Worm (Caenorhabditis elegans) whole organism, midembryonic: ENCODE data around the gene C31H1.1.

Experiments
- T22C8.4 ChIP-seq: fragments of 200-800 bp; sonication (Bioruptor generic); IDR thresholded peaks from 2 replicates; pipeline ENCODE4 v1.3.6; 2022; ENCODE audit warnings: missing genetic modification characterization, missing compliant biosample characterization
- cog-1 ChIP-seq: sonication (generic microtip); optimal IDR thresholded peaks from 2 replicates; lab custom pipeline; 2016; ENCODE audit warnings: missing genetic modification characterization, missing compliant biosample characterization
- flt-1 ChIP-seq: fragments of 200-800 bp; sonication (Bioruptor generic); IDR thresholded peaks from 2 replicates; pipeline ENCODE4 v1.3.6; 2022; ENCODE audit warnings: missing genetic modification characterization, missing compliant biosample characterization
- klf-2 ChIP-seq: fragments of 200-800 bp; sonication (Bioruptor generic); conservative IDR thresholded peaks from 2 replicates; pipeline ENCODE4 v1.3.6; 2022; ENCODE audit warnings: missing genetic modification reagents, missing genetic modification characterization, missing compliant biosample characterization
- med-1 ChIP-seq: sonication (generic microtip); optimal IDR thresholded peaks from 2 replicates; lab custom pipeline; 2017; ENCODE audit warnings: missing genetic modification characterization, mild to moderate bottlenecking, missing compliant biosample characterization, antibody characterized with exemption, missing genetic modification reagents; ENCODE audit not compliant: insufficient read depth
- ref-1 ChIP-seq: fragments of 200-800 bp; sonication (Bioruptor generic); conservative IDR thresholded peaks from 2 replicates; pipeline ENCODE4 v1.3.6; 2022; ENCODE audit warnings: missing genetic modification reagents, missing genetic modification characterization, missing compliant biosample characterization
- tab-1 ChIP-seq: fragments of 200-800 bp; sonication (Bioruptor generic); IDR thresholded peaks from 2 replicates; pipeline ENCODE4 v1.3.6; 2022; ENCODE audit warnings: missing genetic modification characterization, missing compliant biosample characterization
- ztf-23 ChIP-seq: fragments of 200-800 bp; sonication (Bioruptor generic); IDR thresholded peaks from 2 replicates; pipeline ENCODE4 v1.3.6; 2022; ENCODE audit warnings: missing genetic modification reagents, missing genetic modification characterization, missing compliant biosample characterization
- ztf-29 ChIP-seq: fragments of 200-800 bp; sonication (Bioruptor generic); IDR thresholded peaks from 2 replicates; pipeline ENCODE4 v1.3.6; 2022; ENCODE audit warnings: missing genetic modification reagents, missing genetic modification characterization, missing compliant biosample characterization

C31H1.1 gene

DNA sequence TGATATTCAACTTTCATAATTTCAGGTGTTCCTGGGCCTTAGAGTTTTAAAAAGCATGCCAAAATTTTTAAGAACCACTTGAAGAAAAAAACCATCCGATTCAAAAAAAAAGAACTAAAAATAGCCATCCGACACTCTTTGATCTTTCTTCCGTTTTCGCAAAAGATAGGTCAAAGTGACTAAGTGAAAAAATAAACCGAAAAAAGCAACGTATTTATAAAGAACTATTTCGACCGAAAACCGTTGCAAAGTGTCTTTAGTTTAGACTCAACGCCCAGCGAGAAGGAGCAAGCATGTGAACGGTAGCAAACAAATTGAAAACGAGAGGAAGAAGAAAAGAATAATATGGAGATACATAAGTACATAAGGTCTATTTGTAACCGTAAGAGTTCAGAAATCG lies 13.6 kb upstream of the C31H1.1 start:
- TF ChIP-seq med-1 (GFP tag; lab: Kevin White, UChicago), result no peak
- no peak for TF ChIP-seq cog-1
- no peak for TF ChIP-seq tab-1
- TF ChIP-seq klf-2 (GFP tag; lab: Robert Waterston, UW), result no peak
- TF ChIP-seq T22C8.4, result no peak
- TF ChIP-seq ztf-23, result no peak
- TF ChIP-seq ztf-29 (GFP tag; lab: Robert Waterston, UW), result no peak
- no peak for TF ChIP-seq flt-1 (GFP tag; lab: Robert Waterston, UW)
- no peak for TF ChIP-seq ref-1 (GFP tag; lab: Robert Waterston, UW)

DNA sequence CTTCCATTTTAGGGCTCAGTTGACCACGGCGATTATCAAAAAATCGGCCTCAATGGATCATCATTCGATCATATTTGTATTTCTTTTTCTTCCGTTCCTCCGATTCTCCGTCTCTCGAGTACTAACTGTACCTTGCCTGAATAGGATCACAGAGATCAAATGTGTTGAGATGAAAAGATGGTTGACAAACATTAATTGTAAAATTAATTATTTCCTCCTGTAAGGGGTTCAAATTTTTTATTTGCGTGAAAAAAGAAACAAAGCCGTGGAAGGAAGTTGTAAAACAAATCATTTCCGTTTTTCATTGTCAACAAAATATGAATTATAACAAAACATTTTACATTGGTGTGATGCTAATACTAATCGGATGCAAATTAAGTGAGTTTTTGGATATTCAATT lies 6.3 kb upstream of the C31H1.1 start, which contains the start of gene C31H1.2:
TSS of gene C31H1.2 (plus strand) at position 301 of the 400 bp plus-strand sequence.
- TF ChIP-seq med-1 (GFP tag; lab: Kevin White, UChicago), result no peak
- no peak for TF ChIP-seq klf-2 (GFP tag; lab: Robert Waterston, UW)
- no peak for TF ChIP-seq cog-1
- TF ChIP-seq ztf-23, result no peak
- TF ChIP-seq ztf-29 (GFP tag; lab: Robert Waterston, UW), result no peak
- TF ChIP-seq T22C8.4, result no peak
- TF ChIP-seq tab-1, result no peak
- TF ChIP-seq ref-1 (GFP tag; lab: Robert Waterston, UW), result no peak

DNA sequence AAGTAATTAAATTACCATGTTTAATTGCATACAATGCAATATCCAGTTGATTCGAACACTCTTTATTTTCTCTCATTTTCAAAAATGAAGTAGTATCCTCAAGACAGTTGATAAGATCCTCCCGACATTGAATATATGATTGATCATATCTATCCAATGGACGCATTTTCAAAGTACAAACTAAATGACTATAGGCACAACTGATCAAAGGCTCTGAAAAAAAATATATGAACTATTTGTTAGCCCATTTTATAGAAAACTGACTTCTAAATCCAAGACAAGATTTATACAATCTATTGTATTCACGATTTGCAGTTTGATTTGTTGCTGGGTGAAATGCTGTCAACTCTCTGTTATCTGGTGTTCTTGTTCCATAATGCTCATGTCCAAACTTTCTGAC lies 1.8 kb upstream of the C31H1.1 start:
- TF ChIP-seq ref-1 (GFP tag; lab: Robert Waterston, UW) (no peak), ztf-23 (no peak), T22C8.4 (no peak), cog-1 (no peak), ztf-29 (GFP tag; lab: Robert Waterston, UW) (no peak), tab-1 (no peak), klf-2 (GFP tag; lab: Robert Waterston, UW) (no peak), flt-1 (GFP tag; lab: Robert Waterston, UW) (no peak), med-1 (GFP tag; lab: Kevin White, UChicago) (no peak)

DNA sequence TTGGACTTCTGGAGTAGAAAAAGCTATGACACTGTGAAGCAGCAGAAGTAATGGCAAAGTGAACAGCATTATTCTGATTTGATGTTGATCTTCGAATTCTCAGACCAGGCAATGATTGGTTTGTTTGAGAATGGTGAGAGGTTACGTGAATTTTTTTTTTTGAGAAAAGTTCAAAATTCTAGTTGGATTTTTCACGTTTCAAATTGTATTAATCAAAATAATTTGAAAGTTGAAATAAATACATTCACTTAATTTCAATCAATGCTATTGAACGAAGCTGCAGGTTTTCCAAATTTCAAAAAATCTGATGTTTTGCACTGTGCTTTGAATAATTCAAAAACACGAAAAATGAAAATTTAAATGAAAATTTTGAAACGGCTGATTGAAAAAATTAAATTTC lies 559 bp upstream of the C31H1.1 start, which contains the start of gene C31H1.5:
TSS of gene C31H1.5 (minus strand) at position 101 of the 400 bp plus-strand sequence.
- TF ChIP-seq flt-1 (GFP tag; lab: Robert Waterston, UW) (no peak), med-1 (GFP tag; lab: Kevin White, UChicago) (no peak), ref-1 (GFP tag; lab: Robert Waterston, UW) (no peak), cog-1 (no peak), tab-1 (no peak), ztf-29 (GFP tag; lab: Robert Waterston, UW) (no peak)

DNA sequence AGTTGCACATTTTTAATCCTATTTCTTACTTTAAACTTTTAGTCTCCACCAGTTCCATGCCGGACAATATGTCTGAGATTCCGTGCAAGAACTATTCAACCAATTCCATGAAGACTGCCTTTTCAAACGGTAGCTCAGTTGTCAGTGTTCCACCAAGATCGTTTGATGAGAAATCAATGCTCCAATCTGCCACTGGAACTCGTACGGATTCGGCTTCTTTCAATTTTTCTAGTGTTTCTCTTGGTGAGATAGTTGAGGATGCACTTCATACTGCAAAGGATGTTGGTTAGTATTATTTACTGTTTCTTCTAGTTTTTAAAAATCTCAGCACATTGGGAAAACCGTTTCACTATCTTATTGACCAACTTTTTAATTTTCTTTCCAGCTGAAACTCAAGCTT lies 2.3 kb downstream of the C31H1.1 start:
- TF ChIP-seq ztf-23, result no peak
- TF ChIP-seq T22C8.4, result no peak
- TF ChIP-seq ref-1 (GFP tag; lab: Robert Waterston, UW), result no peak
- no peak for TF ChIP-seq cog-1
- TF ChIP-seq med-1 (GFP tag; lab: Kevin White, UChicago), result no peak
- TF ChIP-seq tab-1, result no peak
- no peak for TF ChIP-seq flt-1 (GFP tag; lab: Robert Waterston, UW)
- no peak for TF ChIP-seq klf-2 (GFP tag; lab: Robert Waterston, UW)
- TF ChIP-seq ztf-29 (GFP tag; lab: Robert Waterston, UW), result no peak

DNA sequence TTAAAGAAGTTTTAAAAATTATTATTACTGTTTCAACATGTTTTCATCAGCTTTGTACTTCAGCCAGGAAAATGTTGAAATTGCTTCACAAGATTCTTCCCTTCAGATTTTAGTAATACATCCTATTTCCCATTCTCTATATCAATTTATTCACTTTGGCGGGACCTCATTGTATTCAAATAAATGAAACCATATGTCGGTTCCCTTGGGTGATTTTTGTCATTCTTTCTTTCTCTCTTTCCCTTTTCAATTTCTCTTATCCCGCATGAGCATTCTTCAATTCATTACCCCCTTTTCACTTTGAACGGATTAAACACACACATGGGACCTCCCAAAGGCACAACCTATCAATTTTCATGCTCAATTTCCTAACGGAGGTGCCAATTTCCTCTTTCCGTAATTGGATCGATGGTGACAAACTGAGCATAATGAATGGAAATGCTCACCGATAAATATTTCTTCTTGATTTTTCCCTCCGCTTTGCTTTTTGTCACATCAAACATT lies 6.3 kb downstream of the C31H1.1 start:
- no peak for TF ChIP-seq ztf-23
- TF ChIP-seq flt-1 (GFP tag; lab: Robert Waterston, UW), result no peak
- no peak for TF ChIP-seq cog-1
- TF ChIP-seq T22C8.4, result no peak
- no peak for TF ChIP-seq ztf-29 (GFP tag; lab: Robert Waterston, UW)
- no peak for TF ChIP-seq med-1 (GFP tag; lab: Kevin White, UChicago)
- TF ChIP-seq tab-1, result no peak
- TF ChIP-seq ref-1 (GFP tag; lab: Robert Waterston, UW), result no peak
- no peak for TF ChIP-seq klf-2 (GFP tag; lab: Robert Waterston, UW)

DNA sequence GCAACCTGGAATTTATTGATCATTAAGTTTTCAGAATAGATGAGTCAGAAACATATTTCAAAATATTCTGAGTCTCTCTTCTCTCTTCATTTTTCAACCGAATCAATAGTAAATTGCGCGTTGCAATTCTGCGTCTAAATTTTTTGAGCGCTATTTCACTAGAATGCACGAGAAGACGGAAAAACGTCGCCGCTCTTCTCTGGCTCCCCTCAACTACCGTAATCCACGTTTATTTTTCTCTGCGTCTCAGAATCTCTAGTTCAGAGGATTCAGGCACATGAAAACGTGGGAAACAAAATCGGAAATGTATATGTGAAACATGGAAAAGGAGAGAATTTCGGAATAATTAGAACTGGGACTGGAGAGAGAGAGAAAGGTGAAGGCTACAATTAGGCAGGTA lies 8.2 kb downstream of the C31H1.1 start:
- no peak for TF ChIP-seq ztf-29 (GFP tag; lab: Robert Waterston, UW)
- no peak for TF ChIP-seq T22C8.4
- TF ChIP-seq cog-1, result no peak
- TF ChIP-seq med-1 (GFP tag; lab: Kevin White, UChicago), result no peak
- no peak for TF ChIP-seq tab-1
- TF ChIP-seq ztf-23, result no peak
- no peak for TF ChIP-seq flt-1 (GFP tag; lab: Robert Waterston, UW)
- TF ChIP-seq ref-1 (GFP tag; lab: Robert Waterston, UW), result no peak

DNA sequence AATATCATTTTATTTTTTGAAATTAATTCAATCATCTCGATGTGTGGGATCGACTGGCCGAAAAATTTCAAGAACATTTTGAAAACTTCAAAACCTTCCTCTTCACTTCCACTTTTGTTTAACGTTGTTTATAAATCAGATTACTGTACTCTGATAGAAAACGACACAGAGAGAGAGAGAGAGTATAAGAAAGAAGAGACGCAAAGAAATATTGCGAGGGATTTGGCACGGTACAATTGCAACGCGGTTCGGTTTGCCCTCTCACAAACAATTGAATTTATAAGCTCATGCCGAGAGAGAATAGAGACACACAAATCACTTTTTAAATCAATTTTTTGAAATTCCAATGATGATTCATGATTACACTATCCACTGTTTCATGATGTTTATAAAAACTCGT lies 9.1 kb downstream of the C31H1.1 start:
- TF ChIP-seq ref-1 (GFP tag; lab: Robert Waterston, UW) (no peak), klf-2 (GFP tag; lab: Robert Waterston, UW) (no peak), cog-1 (no peak), T22C8.4 (no peak), med-1 (GFP tag; lab: Kevin White, UChicago) (no peak), ztf-29 (GFP tag; lab: Robert Waterston, UW) (no peak), ztf-23 (no peak)

DNA sequence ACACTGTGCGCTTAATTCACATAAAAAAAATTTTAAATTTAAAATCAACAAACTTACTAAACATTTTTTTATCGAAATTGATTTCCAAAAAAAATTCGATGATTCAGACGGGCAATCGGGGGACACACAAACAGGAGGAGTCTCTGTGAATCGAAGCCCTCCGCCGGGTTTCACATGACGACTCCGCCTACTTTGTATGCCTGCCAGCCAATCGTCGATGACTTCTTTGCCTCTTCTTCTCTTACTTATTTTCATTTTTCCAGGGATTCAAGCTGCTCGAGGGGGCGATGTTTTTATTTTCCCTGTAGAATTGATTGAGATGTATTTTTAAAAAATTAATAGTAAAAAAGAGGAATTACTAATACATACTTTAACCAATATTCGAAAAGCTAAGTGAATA lies 9.7 kb downstream of the C31H1.1 start, which contains the start of gene lntl-1:
TSS of gene lntl-1 (minus strand) at position 185 of the 400 bp plus-strand sequence.
- TF ChIP-seq tab-1 (no peak), med-1 (GFP tag; lab: Kevin White, UChicago) (no peak), flt-1 (GFP tag; lab: Robert Waterston, UW) (no peak), klf-2 (GFP tag; lab: Robert Waterston, UW) (no peak), ref-1 (GFP tag; lab: Robert Waterston, UW) (no peak), ztf-23 (no peak), ztf-29 (GFP tag; lab: Robert Waterston, UW) (no peak), T22C8.4 (no peak), cog-1 (no peak)

DNA sequence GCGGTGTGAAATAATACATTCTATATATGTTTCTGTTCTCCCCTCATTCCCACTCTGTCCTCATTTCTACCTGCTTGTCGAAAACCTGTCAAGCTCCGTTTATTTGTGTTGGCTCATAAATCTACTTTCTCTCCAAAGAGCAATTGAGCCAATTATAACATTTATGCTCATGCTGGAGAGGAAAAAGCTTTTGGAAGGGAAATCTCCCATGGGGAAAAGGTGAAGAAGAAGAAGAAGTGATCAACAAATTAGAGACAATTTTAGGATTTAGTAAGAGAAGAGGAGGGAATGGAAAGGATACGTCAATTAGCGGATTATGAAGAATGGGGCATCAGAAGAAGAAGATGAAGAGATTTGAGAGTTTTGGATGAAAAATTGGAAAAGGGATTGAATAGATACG lies 12.5 kb downstream of the C31H1.1 start:
- no peak for TF ChIP-seq cog-1
- no peak for TF ChIP-seq T22C8.4
- no peak for TF ChIP-seq flt-1 (GFP tag; lab: Robert Waterston, UW)
- TF ChIP-seq ztf-29 (GFP tag; lab: Robert Waterston, UW), result no peak
- TF ChIP-seq klf-2 (GFP tag; lab: Robert Waterston, UW), result no peak
- no peak for TF ChIP-seq tab-1
- TF ChIP-seq ztf-23, result no peak
- no peak for TF ChIP-seq ref-1 (GFP tag; lab: Robert Waterston, UW)
- TF ChIP-seq med-1 (GFP tag; lab: Kevin White, UChicago), result no peak
